Fruit fly (Drosophila melanogaster) whole organism, embryonic: Measurements from ENCODE around the gene Or19a.

ENCODE experiments used
- CG17612 ChIP-seq: fragments of 200-800 bp; sonication (Bioruptor generic); IDR thresholded peaks from 2 replicates; pipeline ENCODE4 v1.3.6; 2022; ENCODE audit warnings: missing biosample characterization, missing genetic modification characterization
- ap ChIP-seq: fragments of 200-800 bp; sonication (Bioruptor generic); IDR thresholded peaks from 2 replicates; pipeline ENCODE4 v1.3.6; 2022; ENCODE audit warnings: missing biosample characterization, missing genetic modification characterization

dm6 chrX:20129554-20129953, 13.4 kb downstream of the Or19a start:
- TF ChIP-seq ap (GFP tag; lab: Robert Waterston, UW) (no peak), CG17612 (no peak)
